Worm (Caenorhabditis elegans) whole organism, L1 larva: ENCODE data around the gene smg-8.

Source experiments
- egl-27 ChIP-seq, 2 experiments: fragments of 150-350 bp in 1 of 2; sonication (generic microtip); optimal IDR thresholded peaks; 3 replicates each; lab custom pipeline; 2017 to 2018; ENCODE audit warnings: missing biosample characterization in 2 of 2, missing genetic modification characterization in 2 of 2, missing genetic modification reagents in 2 of 2
- fkh-10 ChIP-seq: sonication (generic microtip); optimal IDR thresholded peaks from 2 replicates; lab custom pipeline; 2017; ENCODE audit warnings: missing biosample characterization, missing genetic modification reagents, missing genetic modification characterization
- fkh-4 ChIP-seq: sonication (generic microtip); optimal IDR thresholded peaks from 2 replicates; lab custom pipeline; 2016; ENCODE audit warnings: missing compliant biosample characterization, missing genetic modification characterization, borderline replicate concordance
- fos-1 ChIP-seq: fragments of 150-350 bp; optimal IDR thresholded peaks from 2 replicates; lab custom pipeline; 2014; ENCODE audit warnings: missing biosample characterization, missing genetic modification characterization
- jun-1 ChIP-seq: fragments of 150-350 bp; optimal IDR thresholded peaks from 2 replicates; lab custom pipeline; 2014; ENCODE audit warnings: missing biosample characterization, missing genetic modification reagents, missing genetic modification characterization
- lin-14 ChIP-seq: fragments of 200-800 bp; sonication (Bioruptor generic); optimal IDR thresholded peaks from 2 replicates; lab custom pipeline; 2018; ENCODE audit warnings: mild to moderate bottlenecking, missing genetic modification characterization, moderate library complexity, missing compliant biosample characterization
- lin-35 ChIP-seq, 2 experiments: fragments of 150-350 bp; optimal IDR thresholded peaks; 2 replicates each; lab custom pipeline; 2014; ENCODE audit warnings: missing biosample characterization in 2 of 2, missing genetic modification characterization in 2 of 2, missing genetic modification reagents in 2 of 2
- nhr-76 ChIP-seq: sonication (generic microtip); optimal IDR thresholded peaks from 2 replicates; lab custom pipeline; 2017; ENCODE audit warnings: missing biosample characterization, missing genetic modification characterization
- rnt-1 ChIP-seq: sonication (generic microtip); optimal IDR thresholded peaks from 2 replicates; lab custom pipeline; 2016; ENCODE audit warnings: mild to moderate bottlenecking, missing genetic modification characterization, moderate library complexity, missing compliant biosample characterization
- skn-1 ChIP-seq: fragments of 150-350 bp; optimal IDR thresholded peaks from 2 replicates; lab custom pipeline; 2014; ENCODE audit warnings: missing biosample characterization, missing genetic modification characterization
- unc-62 ChIP-seq: fragments of 150-350 bp; optimal IDR thresholded peaks from 2 replicates; lab custom pipeline; 2014; ENCODE audit warnings: missing biosample characterization, missing genetic modification reagents, missing genetic modification characterization
- zag-1 ChIP-seq: fragments of 150-350 bp; optimal IDR thresholded peaks from 2 replicates; lab custom pipeline; 2014; ENCODE audit warnings: missing biosample characterization, missing genetic modification characterization
- ztf-11 ChIP-seq, 2 experiments: sonication (generic microtip); optimal IDR thresholded peaks; 2 replicates each; lab custom pipeline; 2016 to 2017; ENCODE audit warnings: missing genetic modification characterization in 2 of 2, missing biosample characterization in 1 of 2, missing compliant biosample characterization in 1 of 2
- ztf-4 ChIP-seq: fragments of 150-350 bp; optimal IDR thresholded peaks from 2 replicates; lab custom pipeline; 2014; ENCODE audit warnings: missing biosample characterization, missing genetic modification characterization

DNA sequence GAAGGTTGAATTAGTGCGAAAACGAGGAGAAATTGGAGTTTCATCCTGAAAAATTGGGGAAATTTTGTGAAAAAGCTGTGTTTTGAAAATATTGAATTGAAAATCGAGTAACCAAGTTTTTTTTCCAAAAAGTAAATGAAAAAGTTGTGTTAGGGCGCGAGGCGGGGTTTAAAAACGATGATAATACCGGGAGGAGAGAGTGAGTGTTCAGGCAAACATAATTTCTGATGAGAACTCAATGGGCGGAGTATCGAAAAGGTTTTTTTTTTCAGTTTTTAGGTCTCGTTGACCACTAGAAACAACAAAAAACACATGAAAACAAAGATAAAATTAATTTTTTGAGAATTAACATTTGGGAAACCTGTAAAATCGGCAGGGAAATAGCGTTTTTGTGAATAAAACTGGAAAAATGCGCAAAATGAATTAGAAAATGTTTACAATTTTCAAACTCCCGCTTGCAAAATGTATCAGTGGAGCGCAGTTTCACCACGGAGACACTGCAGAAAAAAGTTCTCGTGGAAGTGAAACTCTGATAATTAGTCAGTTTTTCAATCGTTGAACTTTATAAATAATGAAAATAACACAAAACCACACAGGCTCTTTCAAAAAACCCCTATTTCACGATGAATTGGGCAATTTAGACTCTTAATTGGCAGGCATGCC, 38.5 kb downstream of the smg-8 start, which contains the start of gene C13B4.1:
- TF ChIP-seq lin-14 (GFP tag; lab: Kevin White, UChicago) (no peak), unc-62 (GFP tag; lab: Kevin White, UChicago) (no peak), ztf-4 (tag; lab: Kevin White, UChicago) (no peak), fkh-4 (tag; lab: Kevin White, UChicago) (no peak), ztf-11 (tag; optimal IDR thresholded peaks at IDR 0.05; lab: Kevin White, UChicago) (no peak), nhr-76 (tag; lab: Kevin White, UChicago) (no peak), skn-1 (tag; lab: Kevin White, UChicago) (no peak), fkh-10 (GFP tag; lab: Kevin White, UChicago) (no peak), egl-27 (tag; optimal IDR thresholded peaks at IDR 0.05; lab: Kevin White, UChicago) (no peak), jun-1 (no peak), zag-1 (tag; lab: Kevin White, UChicago) (no peak), fos-1 (tag; lab: Kevin White, UChicago) (no peak), rnt-1 (tag; lab: Kevin White, UChicago) (no peak), lin-35 (GFP tag; optimal IDR thresholded peaks at IDR 0.05; lab: Kevin White, UChicago) (peak; percentile 31 to 85)
